Fruit fly (Drosophila melanogaster): ENCODE data around the gene Ype.

Gene Ype

dm6 chrX:13384583-13385342 lies 2.5 kb downstream of the Ype start, which contains the start of the genes Rbp1-like and Tim9a (continued):
- TF ChIP-seq CG31441 (GFP tag; IDR thresholded peaks at IDR 0.05) (peak; percentile 37; the same call in 1 of the 2 replicates), sna (GFP tag; IDR thresholded peaks at IDR 0.05; ENCODE audit: partially characterized antibody) (peak; percentile 62; the same call in 1 of the 2 replicates), CG16863 (GFP tag; optimal IDR thresholded peaks at IDR 0.05) (no peak), unc-4 (GFP tag; IDR thresholded peaks at IDR 0.05; ENCODE audit: partially characterized antibody) (peak; percentile 76), bcd (GFP tag; optimal IDR thresholded peaks at IDR 0.05) (peak; percentile 35), mld (GFP tag; IDR thresholded peaks at IDR 0.05; ENCODE audit: partially characterized antibody) (peak; percentile 60; the same call in 1 of the 3 replicates), HmgD (GFP tag; optimal IDR thresholded peaks at IDR 0.05) (no peak), CG15514 (GFP tag; optimal IDR thresholded peaks at IDR 0.05) (peak; percentile 71), H2.0 (GFP tag; IDR thresholded peaks at IDR 0.05) (peak; percentile 13; the same call in 1 of the 2 replicates), ind (GFP tag; optimal IDR thresholded peaks at IDR 0.05) (peak; percentile 26), Oli (tag; optimal IDR thresholded peaks at IDR 0.05) (no peak), ato (GFP tag; IDR thresholded peaks at IDR 0.05; ENCODE audit: partially characterized antibody) (peak; percentile 10; the same call in 1 of the 2 replicates), hbn (GFP tag; IDR thresholded peaks at IDR 0.05; ENCODE audit: partially characterized antibody) (peak; percentile 60), maf-S (GFP tag; optimal IDR thresholded peaks at IDR 0.05) (no peak), CG18011 (GFP tag; optimal IDR thresholded peaks at IDR 0.05) (peak; percentile 2), pum (GFP tag; optimal IDR thresholded peaks at IDR 0.05) (no peak), Med (GFP tag) (peak; percentile 79), ssp (GFP tag; IDR thresholded peaks at IDR 0.05) (peak; percentile 42; the same call in 1 of the 2 replicates), CG8924 (tag; optimal IDR thresholded peaks at IDR 0.05) (peak; percentile 46), caup (GFP tag; optimal IDR thresholded peaks at IDR 0.05; ENCODE audit: severe bottlenecking) (peak; percentile 37), tio (GFP tag; optimal IDR thresholded peaks at IDR 0.05) (no peak), fd3F (GFP tag; optimal IDR thresholded peaks at IDR 0.05) (no peak), Sin3A (optimal IDR thresholded peaks at IDR 0.05) (peak; percentile 74), CG34224 (GFP tag; IDR thresholded peaks at IDR 0.05; ENCODE audit: partially characterized antibody) (peak; percentile 65), CG2712 (tag; optimal IDR thresholded peaks at IDR 0.05) (peak; percentile 54), wdn (GFP tag; IDR thresholded peaks at IDR 0.05) (no peak), tna (GFP tag; IDR thresholded peaks at IDR 0.05; ENCODE audit: partially characterized antibody) (peak; percentile 43; the same call in 1 of the 2 replicates), CTCF (GFP tag; optimal IDR thresholded peaks at IDR 0.05) (peak; percentile 24), CG10565 (GFP tag; optimal IDR thresholded peaks at IDR 0.05) (no peak), Hr78 (GFP tag; optimal IDR thresholded peaks at IDR 0.05) (no peak), CG3847 (GFP tag; IDR thresholded peaks at IDR 0.05) (peak; percentile 55), schlank (tag; optimal IDR thresholded peaks at IDR 0.05) (no peak), CG18262 (tag; optimal IDR thresholded peaks at IDR 0.05) (peak; percentile 32), BEAF-32 (GFP tag; optimal IDR thresholded peaks at IDR 0.05) (peak; percentile 91), CHES-1-like (GFP tag; optimal IDR thresholded peaks at IDR 0.05) (no peak), wor (GFP tag; IDR thresholded peaks at IDR 0.05) (no peak), bbx (GFP tag; IDR thresholded peaks at IDR 0.05; ENCODE audit: partially characterized antibody) (0 out of 2 replicates have a peak, but pooled peaks have one; percentile 17), hkb (optimal IDR thresholded peaks at IDR 0.05) (no peak), hkb (GFP tag; IDR thresholded peaks at IDR 0.05) (no peak), Fer1 (GFP tag; optimal IDR thresholded peaks at IDR 0.05) (peak; percentile 43), zen2 (GFP tag; IDR thresholded peaks at IDR 0.05; ENCODE audit: partially characterized antibody) (0 out of 3 replicates have a peak, but pooled peaks have one; percentile 32), btn (GFP tag; optimal IDR thresholded peaks at IDR 0.05) (no peak), lbe (GFP tag; optimal IDR thresholded peaks at IDR 0.05) (peak; percentile 16), Max (GFP tag; optimal IDR thresholded peaks at IDR 0.05) (peak; percentile 39), amos (GFP tag; IDR thresholded peaks at IDR 0.05; ENCODE audit: partially characterized antibody) (peak; percentile 61), CG2129 (GFP tag; IDR thresholded peaks at IDR 0.05; ENCODE audit: partially characterized antibody) (peak; percentile 54), CG2116 (GFP tag; optimal IDR thresholded peaks at IDR 0.05) (peak; percentile 81), CG1602 (GFP tag; optimal IDR thresholded peaks at IDR 0.05) (peak; percentile 16)
